Fruit fly (Drosophila melanogaster) ovary, adult (tissue): ENCODE data around the gene CG13699.
A peak's percentile ranks its signal among the peaks of the same experiment; 100 is the strongest.

Experiments
- CG17801 ChIP-seq: fragments of 200-800 bp; optimal IDR thresholded peaks from 2 replicates; lab custom pipeline; 2019; ENCODE audit warnings: missing biosample characterization, mild to moderate bottlenecking, missing genetic modification characterization, moderate library complexity; ENCODE audit not compliant: partially characterized antibody

The CG13699 gene

DNA sequence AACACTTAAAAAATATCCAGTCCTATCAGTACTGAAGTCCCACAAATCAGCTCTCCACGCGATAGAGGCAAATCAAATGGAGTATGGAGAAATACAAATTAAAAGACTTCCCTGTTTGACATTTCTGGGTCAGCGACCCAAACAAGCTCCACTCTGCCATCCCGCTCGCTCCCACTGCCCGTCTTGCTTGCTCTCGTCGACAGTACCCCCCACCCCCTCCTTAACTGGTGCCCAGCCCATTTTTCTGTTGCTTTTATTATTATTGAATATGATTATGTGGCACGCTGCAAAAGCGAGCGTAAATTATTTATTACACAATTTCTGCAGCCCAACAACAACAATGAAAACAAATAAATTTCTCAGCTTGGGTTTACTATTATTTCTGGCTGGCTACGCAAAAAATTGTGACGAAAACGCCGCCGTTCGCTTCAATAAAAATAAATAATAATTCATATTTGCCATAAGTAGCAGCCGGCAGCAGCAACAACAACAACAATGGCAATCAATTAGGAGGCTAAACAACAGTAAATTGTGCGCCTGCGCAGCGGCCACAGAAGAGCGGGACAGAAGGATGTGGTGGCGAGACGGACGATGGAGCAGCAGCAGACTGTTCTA, 26.3 kb upstream of the CG13699 start:
- TF ChIP-seq CG17801 (GFP tag; lab: Kevin White, UChicago) = no peak

DNA sequence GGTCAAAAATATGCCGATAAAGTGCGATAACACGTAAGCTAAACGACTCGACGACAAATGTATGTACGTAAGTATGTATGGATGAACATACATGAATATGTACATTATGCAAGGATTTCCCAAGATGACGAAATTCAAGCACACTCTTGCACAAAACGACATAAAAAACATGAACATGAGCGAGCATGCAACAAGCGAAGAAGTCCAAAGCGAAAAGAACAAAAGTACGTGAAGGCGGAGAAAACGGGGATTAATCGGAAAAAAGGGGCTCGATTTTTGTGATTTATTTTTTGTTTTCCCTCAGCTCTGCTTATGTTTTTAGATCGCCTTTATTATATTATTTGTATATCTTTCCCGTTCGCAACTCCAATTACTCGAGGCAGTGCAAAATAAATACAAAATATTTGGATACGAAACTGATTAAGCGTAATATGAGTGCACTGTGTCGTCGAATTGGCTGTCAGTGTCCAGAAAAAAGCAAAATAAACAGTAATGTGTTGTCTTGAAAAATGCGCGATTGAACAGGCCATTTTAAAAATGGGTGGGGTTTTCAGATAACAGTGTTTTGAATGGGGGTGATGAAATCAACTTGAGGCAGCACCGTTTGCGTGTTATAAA, 25.3 kb upstream of the CG13699 start:
- peak; percentile 28 for TF ChIP-seq CG17801 (GFP tag; lab: Kevin White, UChicago)

DNA sequence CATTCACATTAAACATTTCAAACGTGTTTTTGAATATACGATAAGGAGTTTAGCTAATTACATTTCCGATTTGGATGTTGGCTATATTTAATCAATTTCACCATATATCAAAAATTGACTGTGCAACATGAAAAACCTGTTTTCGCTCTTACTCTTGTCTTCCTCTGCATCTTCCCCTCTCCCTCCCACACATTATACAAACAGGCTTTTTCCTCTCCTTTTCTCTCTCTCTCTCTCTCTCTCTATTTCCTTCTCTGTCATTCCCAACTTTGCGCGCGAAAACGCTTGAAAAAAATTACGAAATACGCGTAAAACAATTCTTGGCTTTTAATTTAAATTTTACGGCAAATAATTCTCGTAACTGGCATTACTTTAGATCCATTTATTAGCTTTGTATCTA, 24.5 kb upstream of the CG13699 start:
- TF ChIP-seq CG17801 (GFP tag; lab: Kevin White, UChicago) = no peak

dm6 chr3L:18186313-18186625, 23.9 kb upstream of the CG13699 start:
- no peak for TF ChIP-seq CG17801 (GFP tag; lab: Kevin White, UChicago)

DNA sequence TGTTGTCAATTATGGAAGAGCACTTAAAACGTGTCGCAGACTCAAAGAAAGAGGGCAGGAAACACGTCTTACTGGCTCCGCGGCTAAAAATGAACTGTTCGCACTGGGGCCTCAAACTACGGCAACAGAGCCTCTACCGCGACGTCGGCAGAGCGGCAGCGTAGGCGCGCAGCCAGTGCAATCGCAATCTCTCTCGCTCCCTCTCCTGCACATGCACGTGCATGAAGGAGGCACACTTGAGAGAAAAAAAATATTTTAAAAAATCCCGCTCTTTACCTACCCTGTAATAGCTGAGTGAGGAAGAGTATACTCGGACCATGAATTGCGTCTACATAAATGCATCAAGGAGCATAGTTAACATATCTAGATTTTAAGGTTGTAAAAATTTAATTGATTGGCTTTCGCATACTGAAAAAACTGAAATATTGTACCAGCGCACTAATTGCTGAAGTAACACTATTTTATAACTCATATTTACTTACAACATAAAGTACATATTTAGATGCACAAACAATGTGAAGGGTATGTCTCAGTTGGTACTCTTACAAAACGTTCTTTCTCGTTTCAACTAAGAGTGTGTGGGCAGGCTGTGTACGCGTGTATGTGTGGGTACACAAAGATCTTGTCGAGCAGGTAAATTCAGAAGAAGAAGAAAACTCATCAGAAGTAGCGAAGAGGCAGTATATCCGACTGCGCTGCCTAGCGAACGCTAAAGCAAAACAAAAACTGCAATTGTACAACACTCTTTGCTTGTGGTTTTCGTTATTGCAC, 23.4 kb upstream of the CG13699 start, which contains the start of gene hid:
Gene hid (minus strand): TSS at position 100 of the 771 bp plus-strand sequence.
- TF ChIP-seq CG17801 (GFP tag; lab: Kevin White, UChicago) = peak; percentile 84

dm6 chr3L:18184762-18185161, 22.4 kb upstream of the CG13699 start:
- no peak for TF ChIP-seq CG17801 (GFP tag; lab: Kevin White, UChicago)

- TF ChIP-seq CG17801 (GFP tag; lab: Kevin White, UChicago) = peak; percentile 30
Measured at dm6 chr3L:18183928-18184327, 21.6 kb upstream of the CG13699 start.

DNA sequence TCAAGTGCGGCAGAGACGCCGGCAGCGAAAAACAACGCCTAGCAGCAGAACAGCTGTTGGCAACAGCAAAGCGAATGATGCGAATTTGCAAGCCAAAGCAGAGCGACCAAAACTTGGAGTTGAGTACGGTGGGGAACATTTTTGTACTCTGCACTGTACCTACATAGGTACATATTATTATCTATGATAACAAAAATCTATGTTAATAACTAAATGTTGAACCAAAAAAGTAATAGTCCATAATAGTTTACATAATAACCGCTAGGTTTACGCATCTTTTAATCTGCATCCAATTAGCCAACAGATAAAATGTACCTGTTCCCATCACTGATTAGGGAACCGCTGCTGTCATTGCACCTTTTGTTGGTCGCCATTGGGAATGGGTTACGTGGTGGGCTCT, 19.6 kb upstream of the CG13699 start:
- no peak for TF ChIP-seq CG17801 (GFP tag; lab: Kevin White, UChicago)

- TF ChIP-seq CG17801 (GFP tag; lab: Kevin White, UChicago) = no peak
Measured at dm6 chr3L:18179564-18180201, 17.4 kb upstream of the CG13699 start.

- no peak for TF ChIP-seq CG17801 (GFP tag; lab: Kevin White, UChicago)
Measured at dm6 chr3L:18174833-18175232, 12.5 kb upstream of the CG13699 start.

dm6 chr3L:18173668-18174067, 11.3 kb upstream of the CG13699 start:
- no peak for TF ChIP-seq CG17801 (GFP tag; lab: Kevin White, UChicago)

DNA sequence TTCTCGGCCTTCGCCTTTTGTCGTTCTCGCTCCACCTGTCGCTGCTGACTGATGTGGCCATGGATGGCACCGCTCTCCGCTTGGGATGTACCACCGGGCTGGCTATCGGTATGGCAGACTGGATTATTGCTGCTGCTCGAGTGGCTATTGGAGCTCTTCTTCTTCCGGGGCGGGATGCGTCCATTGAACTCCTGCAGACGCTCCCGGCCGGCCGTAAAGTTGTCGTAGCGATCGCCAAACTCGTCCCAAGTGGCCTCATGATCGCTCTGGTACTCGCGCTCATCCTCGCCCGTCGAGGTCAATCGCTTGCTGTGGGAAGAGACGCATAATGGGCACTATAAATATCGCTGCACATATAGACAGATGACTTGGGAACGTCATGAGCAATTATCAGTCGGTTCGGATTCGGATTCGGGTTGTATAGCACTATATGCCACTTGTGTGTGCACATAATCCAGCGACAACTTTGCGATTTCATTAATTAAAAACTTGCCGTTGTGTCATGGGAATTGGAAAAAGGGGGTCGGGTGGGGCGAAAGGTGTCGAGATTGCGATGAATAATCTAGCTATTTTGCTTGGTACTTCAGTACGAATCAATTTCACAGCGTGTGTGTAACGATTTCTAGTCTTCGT, 9.9 kb upstream of the CG13699 start:
- no peak for TF ChIP-seq CG17801 (GFP tag; lab: Kevin White, UChicago)

dm6 chr3L:18171093-18171492, 8.8 kb upstream of the CG13699 start:
- TF ChIP-seq CG17801 (GFP tag; lab: Kevin White, UChicago) = no peak

DNA sequence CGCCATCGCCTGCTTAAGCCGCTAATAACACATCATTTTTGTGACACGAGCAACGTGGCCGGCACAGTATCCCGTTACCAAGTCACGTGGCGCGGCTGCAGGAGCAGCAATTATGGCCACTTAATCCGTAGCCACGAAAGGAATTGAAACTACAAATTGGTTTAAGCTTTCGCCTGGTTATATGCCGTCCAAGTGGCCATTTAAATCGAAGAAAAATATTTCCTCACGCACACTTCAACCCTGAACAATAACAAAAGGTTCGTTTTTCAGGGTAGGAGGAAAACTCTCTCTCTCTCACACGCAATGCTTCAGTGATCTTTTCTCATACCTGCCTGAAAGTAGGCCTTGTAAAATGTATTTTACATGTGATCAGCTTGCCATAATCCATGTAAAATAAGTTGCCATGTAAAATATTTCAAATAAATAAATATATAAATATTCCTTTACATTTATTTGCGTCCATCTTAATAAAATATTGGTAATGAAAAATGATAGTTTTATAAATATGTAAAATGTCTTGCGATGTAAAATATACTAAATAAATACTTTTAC, 4.7 kb upstream of the CG13699 start:
- TF ChIP-seq CG17801 (GFP tag; lab: Kevin White, UChicago) = no peak

DNA sequence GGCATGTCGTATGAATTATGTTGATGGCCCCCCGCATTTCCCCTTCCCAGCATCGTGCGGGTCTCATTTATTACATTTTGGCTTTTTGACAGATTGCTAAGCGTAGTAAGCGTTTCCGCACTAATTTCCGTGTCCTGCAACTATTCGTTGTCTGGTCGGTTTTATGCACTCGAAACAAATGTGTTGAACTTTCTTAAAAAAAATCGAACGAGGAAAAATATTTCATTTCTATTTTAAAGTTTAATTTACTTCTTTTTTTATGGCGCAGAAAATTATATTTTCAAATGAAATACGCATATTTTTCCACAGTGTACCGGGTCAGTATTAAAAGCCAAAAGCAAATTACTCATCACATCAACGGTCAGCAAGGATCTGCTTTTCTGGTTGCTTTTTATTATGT, 2.5 kb upstream of the CG13699 start:
- TF ChIP-seq CG17801 (GFP tag; lab: Kevin White, UChicago) = no peak
